Fruit fly (Drosophila melanogaster): ENCODE results near the gene MED17.

Gene MED17

DNA sequence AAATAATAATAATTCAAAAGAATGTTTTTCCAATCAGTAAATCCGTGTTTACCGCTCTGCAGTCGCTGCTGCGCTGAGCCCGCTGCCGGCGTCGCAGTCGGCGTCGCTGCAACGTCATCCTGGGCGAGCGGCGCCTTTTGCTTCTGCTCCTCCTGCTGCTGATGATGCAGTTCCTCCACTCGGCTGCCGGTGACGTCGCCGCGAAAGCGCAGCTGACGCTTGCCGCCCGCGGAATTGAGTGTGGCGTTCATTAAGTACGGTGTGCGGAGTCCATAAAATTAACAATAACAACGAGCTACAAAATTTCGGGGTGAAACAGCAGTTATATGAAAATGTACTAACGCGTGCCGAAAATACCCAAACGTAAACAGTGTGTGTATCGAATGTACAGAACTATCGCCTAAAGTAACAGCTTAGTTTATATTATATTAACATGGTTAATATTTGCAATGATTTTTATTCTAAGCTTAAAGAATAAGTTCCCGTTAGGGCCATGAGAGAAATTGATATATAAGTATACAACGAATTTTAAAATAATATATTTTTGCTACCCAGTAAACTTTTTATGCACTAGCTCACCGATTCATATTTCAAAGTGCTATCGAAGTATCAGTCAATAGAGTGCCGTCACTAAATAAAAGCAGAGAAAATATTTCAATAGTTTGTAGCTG lies 24.7 kb upstream of the MED17 start, which contains the start of the genes CG7218 and Cbp20 (continued):
- peak; percentile 48 for TF ChIP-seq CG7786 (GFP tag; optimal IDR thresholded peaks at IDR 0.05)
- TF ChIP-seq run (tag; optimal IDR thresholded peaks at IDR 0.05) = no peak
- no peak for TF ChIP-seq HLHmδ (GFP tag; optimal IDR thresholded peaks at IDR 0.05)
- TF ChIP-seq Ada2b (GFP tag; IDR thresholded peaks at IDR 0.05) = peak; percentile 64
- TF ChIP-seq gfzf (GFP tag; optimal IDR thresholded peaks at IDR 0.05) = peak; percentile 73
- TF ChIP-seq seq (GFP tag; IDR thresholded peaks at IDR 0.05) = no peak
- peak; percentile 78 for TF ChIP-seq CG4730 (GFP tag; IDR thresholded peaks at IDR 0.05)
- TF ChIP-seq Sry-β (GFP tag; optimal IDR thresholded peaks at IDR 0.05) = peak; percentile 27
- TF ChIP-seq hbn (GFP tag; IDR thresholded peaks at IDR 0.05; ENCODE audit: partially characterized antibody) = peak; percentile 76
- TF ChIP-seq MTF-1 (GFP tag; optimal IDR thresholded peaks at IDR 0.05; ENCODE audit: borderline replicate concordance) = peak; percentile 14
- TF ChIP-seq Rx (GFP tag; IDR thresholded peaks at IDR 0.05) = peak; percentile 61
- TF ChIP-seq CG18262 (tag; optimal IDR thresholded peaks at IDR 0.05) = peak; percentile 60
- no peak for TF ChIP-seq CG7745 (tag; optimal IDR thresholded peaks at IDR 0.05)
- no peak for TF ChIP-seq CG14965 (GFP tag; optimal IDR thresholded peaks at IDR 0.05; ENCODE audit: borderline replicate concordance)
- peak; percentile 48 for TF ChIP-seq CG12299 (tag; optimal IDR thresholded peaks at IDR 0.05)
- TF ChIP-seq p53 (GFP tag; optimal IDR thresholded peaks at IDR 0.05) = no peak
- no peak for TF ChIP-seq tio (GFP tag; optimal IDR thresholded peaks at IDR 0.05)
- peak; percentile 84 for TF ChIP-seq ken (GFP tag; IDR thresholded peaks at IDR 0.05)
- TF ChIP-seq Oaz (GFP tag; IDR thresholded peaks at IDR 0.05) = no peak
- TF ChIP-seq Stat92E (GFP tag; optimal IDR thresholded peaks at IDR 0.05) = no peak
- TF ChIP-seq dpn (GFP tag; optimal IDR thresholded peaks at IDR 0.05) = peak; percentile 63 to 82
- TF ChIP-seq ind (GFP tag; optimal IDR thresholded peaks at IDR 0.05) = peak; percentile 78
- TF ChIP-seq kay (GFP tag; optimal IDR thresholded peaks at IDR 0.05) = peak; percentile 44
- no peak for TF ChIP-seq CG17912 (GFP tag; optimal IDR thresholded peaks at IDR 0.05)
- peak; percentile 80 for TF ChIP-seq vnd (GFP tag; IDR thresholded peaks at IDR 0.05; ENCODE audit: partially characterized antibody)
- no peak for TF ChIP-seq gcm (GFP tag; optimal IDR thresholded peaks at IDR 0.05)
- no peak for TF ChIP-seq pb (GFP tag; optimal IDR thresholded peaks at IDR 0.05)
- TF ChIP-seq CG7987 (GFP tag; optimal IDR thresholded peaks at IDR 0.05) = peak; percentile 54
- TF ChIP-seq btn (GFP tag; optimal IDR thresholded peaks at IDR 0.05) = no peak
- TF ChIP-seq Six4 (GFP tag; optimal IDR thresholded peaks at IDR 0.05) = peak; percentile 57
- no peak for TF ChIP-seq CG4707 (GFP tag; optimal IDR thresholded peaks at IDR 0.05)
- TF ChIP-seq ac (GFP tag; optimal IDR thresholded peaks at IDR 0.05) = no peak
- peak; percentile 18 for TF ChIP-seq CG1529 (GFP tag; optimal IDR thresholded peaks at IDR 0.05)
- TF ChIP-seq Asciz (GFP tag; optimal IDR thresholded peaks at IDR 0.05) = no peak
- no peak for TF ChIP-seq Neu2 (GFP tag; optimal IDR thresholded peaks at IDR 0.05; ENCODE audit: borderline replicate concordance)
- TF ChIP-seq ci (GFP tag; IDR thresholded peaks at IDR 0.05) = peak; percentile 78
- peak; percentile 49 for TF ChIP-seq CG15696 (tag; optimal IDR thresholded peaks at IDR 0.05)
- no peak for TF ChIP-seq CG8281 (tag; optimal IDR thresholded peaks at IDR 0.05)
- TF ChIP-seq Xrp1 (GFP tag; IDR thresholded peaks at IDR 0.05) = peak; percentile 76
- peak; percentile 61 for TF ChIP-seq CG18476 (GFP tag; optimal IDR thresholded peaks at IDR 0.05)
- no peak for TF ChIP-seq sr (GFP tag; IDR thresholded peaks at IDR 0.05)
- TF ChIP-seq CG4282 (GFP tag; optimal IDR thresholded peaks at IDR 0.05) = peak; percentile 42
- TF ChIP-seq CG2678 (tag; optimal IDR thresholded peaks at IDR 0.05) = peak; percentile 78
- no peak for TF ChIP-seq odd (GFP tag; optimal IDR thresholded peaks at IDR 0.05)
- no peak for TF ChIP-seq Kr (GFP tag; optimal IDR thresholded peaks at IDR 0.05)
- TF ChIP-seq D (optimal IDR thresholded peaks at IDR 0.05) = no peak
- TF ChIP-seq D (GFP tag; optimal IDR thresholded peaks at IDR 0.05) = no peak
- TF ChIP-seq CG2129 (GFP tag; IDR thresholded peaks at IDR 0.05; ENCODE audit: partially characterized antibody) = peak; percentile 78
- 0 out of 2 replicates have a peak, but pooled peaks have one; percentile 33 for TF ChIP-seq CG10321 (GFP tag; IDR thresholded peaks at IDR 0.05)
